Worm (Caenorhabditis elegans) whole organism, late embryonic: ENCODE measurements around the gene C30B5.6.

Experiments
- C08G9.2 ChIP-seq: sonication (generic microtip); optimal IDR thresholded peaks from 2 replicates; lab custom pipeline; 2016; ENCODE audit warnings: mild to moderate bottlenecking, missing genetic modification characterization, moderate library complexity, missing compliant biosample characterization
- K02D7.2 ChIP-seq: sonication (generic microtip); optimal IDR thresholded peaks from 2 replicates; lab custom pipeline; 2017; ENCODE audit warnings: mild to moderate bottlenecking, missing genetic modification characterization, missing compliant biosample characterization
- K09A11.1 ChIP-seq: sonication (generic microtip); optimal IDR thresholded peaks from 2 replicates; lab custom pipeline; 2017; ENCODE audit warnings: antibody characterized with exemption, mild to moderate bottlenecking, missing genetic modification characterization, missing compliant biosample characterization; ENCODE audit not compliant: insufficient read depth
- T23F11.4 ChIP-seq: fragments of 200-800 bp; sonication (Bioruptor generic); optimal IDR thresholded peaks from 2 replicates; lab custom pipeline; 2018; ENCODE audit warnings: mild to moderate bottlenecking, missing genetic modification characterization, missing compliant biosample characterization
- Y22D7AL.16 ChIP-seq: sonication (generic microtip); optimal IDR thresholded peaks from 2 replicates; lab custom pipeline; 2016; ENCODE audit warnings: missing genetic modification characterization, missing compliant biosample characterization
- ahr-1 ChIP-seq: sonication (generic microtip); optimal IDR thresholded peaks from 2 replicates; lab custom pipeline; 2016; ENCODE audit warnings: missing genetic modification characterization, missing compliant biosample characterization
- ceh-18 ChIP-seq: sonication (generic microtip); optimal IDR thresholded peaks from 2 replicates; lab custom pipeline; 2016; ENCODE audit warnings: missing genetic modification characterization, missing compliant biosample characterization
- ceh-19 ChIP-seq: fragments of 200-800 bp; sonication (Bioruptor generic); optimal IDR thresholded peaks from 2 replicates; lab custom pipeline; 2018; ENCODE audit warnings: mild to moderate bottlenecking, missing genetic modification characterization, missing compliant biosample characterization
- ceh-22 ChIP-seq: sonication (generic microtip); optimal IDR thresholded peaks from 2 replicates; lab custom pipeline; 2017; ENCODE audit warnings: missing biosample characterization, missing genetic modification characterization
- ceh-30 ChIP-seq: fragments of 150-350 bp; optimal IDR thresholded peaks from 2 replicates; lab custom pipeline; 2014; ENCODE audit warnings: missing biosample characterization, missing genetic modification characterization
- ceh-34 ChIP-seq: sonication (generic microtip); optimal IDR thresholded peaks from 2 replicates; lab custom pipeline; 2016; ENCODE audit warnings: mild to moderate bottlenecking, missing genetic modification characterization, missing compliant biosample characterization
- ceh-45 ChIP-seq: fragments of 200-800 bp; sonication (Bioruptor generic); IDR thresholded peaks from 2 replicates; pipeline ENCODE4 v1.3.6; 2022; ENCODE audit warnings: missing genetic modification reagents, missing genetic modification characterization, missing compliant biosample characterization
- ceh-48 ChIP-seq: sonication (generic microtip); optimal IDR thresholded peaks from 2 replicates; lab custom pipeline; 2016; ENCODE audit warnings: missing genetic modification characterization, inconsistent platforms, missing compliant biosample characterization
- fax-1 ChIP-seq: sonication (generic microtip); optimal IDR thresholded peaks from 2 replicates; lab custom pipeline; 2016; ENCODE audit warnings: missing genotype, missing genetic modification characterization, missing compliant biosample characterization
- fkh-10 ChIP-seq: fragments of 150-350 bp; optimal IDR thresholded peaks from 2 replicates; lab custom pipeline; 2014; ENCODE audit warnings: missing biosample characterization, missing genetic modification reagents, missing genetic modification characterization
- hlh-13 ChIP-seq: fragments of 200-800 bp; sonication (Bioruptor generic); optimal IDR thresholded peaks from 2 replicates; lab custom pipeline; 2018; ENCODE audit warnings: mild to moderate bottlenecking, missing genetic modification characterization, missing compliant biosample characterization
- hlh-30 ChIP-seq: sonication (generic microtip); optimal IDR thresholded peaks from 2 replicates; lab custom pipeline; 2017; ENCODE audit warnings: antibody characterized with exemption, missing genetic modification characterization, missing compliant biosample characterization; ENCODE audit not compliant: insufficient read depth
- hlh-6 ChIP-seq: sonication (generic microtip); optimal IDR thresholded peaks from 2 replicates; lab custom pipeline; 2016; ENCODE audit warnings: missing genotype, missing genetic modification characterization, missing compliant biosample characterization
- lin-11 ChIP-seq: fragments of 200-800 bp; sonication (Bioruptor generic); optimal IDR thresholded peaks from 2 replicates; lab custom pipeline; 2018; ENCODE audit warnings: mild to moderate bottlenecking, missing genetic modification characterization, missing compliant biosample characterization
- nfya-1 ChIP-seq: sonication (generic microtip); optimal IDR thresholded peaks from 2 replicates; lab custom pipeline; 2017; ENCODE audit warnings: missing genetic modification characterization, mild to moderate bottlenecking, missing compliant biosample characterization, antibody characterized with exemption, moderate library complexity
- nhr-11 ChIP-seq: fragments of 150-350 bp; optimal IDR thresholded peaks from 2 replicates; lab custom pipeline; 2014; ENCODE audit warnings: missing biosample characterization, missing genetic modification characterization
- nhr-232 ChIP-seq: sonication (generic microtip); optimal IDR thresholded peaks from 2 replicates; lab custom pipeline; 2016; ENCODE audit warnings: missing genetic modification characterization, missing compliant biosample characterization
- npax-4 ChIP-seq: sonication (generic microtip); optimal IDR thresholded peaks from 2 replicates; lab custom pipeline; 2016; ENCODE audit warnings: missing genetic modification characterization, missing compliant biosample characterization
- odd-2 ChIP-seq: sonication (generic microtip); optimal IDR thresholded peaks from 2 replicates; lab custom pipeline; 2017; ENCODE audit warnings: antibody characterized with exemption, mild to moderate bottlenecking, missing genetic modification characterization, missing compliant biosample characterization
- rnt-1 ChIP-seq: sonication (generic microtip); optimal IDR thresholded peaks from 2 replicates; lab custom pipeline; 2016; ENCODE audit warnings: missing genetic modification characterization, missing compliant biosample characterization
- sdc-2 ChIP-seq: sonication (generic microtip); optimal IDR thresholded peaks from 2 replicates; lab custom pipeline; 2016; ENCODE audit warnings: missing genotype, missing genetic modification characterization, missing compliant biosample characterization
- sox-2 ChIP-seq: fragments of 200-800 bp; sonication (Bioruptor generic); IDR thresholded peaks from 2 replicates; pipeline ENCODE4 v1.3.6; 2022; ENCODE audit warnings: missing genetic modification reagents, missing genetic modification characterization, missing compliant biosample characterization
- tbx-2 ChIP-seq: sonication (generic microtip); optimal IDR thresholded peaks from 2 replicates; lab custom pipeline; 2016; ENCODE audit warnings: missing genetic modification characterization, missing compliant biosample characterization
- unc-3 ChIP-seq, 2 experiments: fragments of 200-800 bp in 1 of 2; sonication (Bioruptor generic) in 1 of 2; sonication (generic microtip) in 1 of 2; conservative IDR thresholded peaks in 1 of 2; optimal IDR thresholded peaks in 1 of 2; 2 replicates each; pipeline versions ENCODE4 v1.3.6 to Lab custom; 2016 to 2022; ENCODE audit warnings: missing compliant biosample characterization in 2 of 2, missing genetic modification characterization in 2 of 2, missing genetic modification reagents in 1 of 2
- unc-42 ChIP-seq: sonication (generic microtip); optimal IDR thresholded peaks from 2 replicates; lab custom pipeline; 2016; ENCODE audit warnings: missing genotype, missing genetic modification characterization, missing compliant biosample characterization
- zip-5 ChIP-seq: sonication (generic microtip); optimal IDR thresholded peaks from 2 replicates; lab custom pipeline; 2016; ENCODE audit warnings: missing genetic modification characterization, missing compliant biosample characterization

The C30B5.6 gene

DNA sequence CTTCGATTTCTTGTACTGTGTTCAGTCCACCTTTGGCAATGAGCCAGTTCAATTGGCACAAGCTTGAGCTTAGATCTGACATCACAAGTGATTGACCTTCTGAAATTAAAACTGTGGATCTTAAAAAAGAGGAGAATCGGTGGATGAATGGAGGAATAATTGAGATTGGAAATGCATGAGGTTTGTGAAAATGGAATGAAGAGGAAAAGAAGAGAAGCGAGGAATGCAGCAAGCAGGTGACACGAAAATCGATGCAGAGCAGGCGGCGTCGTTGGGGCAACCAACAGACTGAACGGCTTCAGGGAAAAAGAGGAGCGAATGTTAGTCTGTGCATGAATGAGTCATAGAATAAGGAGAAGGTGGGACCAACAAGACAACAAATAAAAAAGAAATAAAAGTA, 31.2 kb downstream of the C30B5.6 start, which contains the start of gene fkh-8:
Gene fkh-8, minus strand, starts transcription at position 101 of the 400 bp plus-strand sequence.
- TF ChIP-seq C08G9.2 (no peak), tbx-2 (tag; lab: Kevin White, UChicago) (no peak), ceh-48 (tag; lab: Kevin White, UChicago) (peak; percentile 64), hlh-30 (tag; lab: Kevin White, UChicago) (peak; percentile 2)

DNA sequence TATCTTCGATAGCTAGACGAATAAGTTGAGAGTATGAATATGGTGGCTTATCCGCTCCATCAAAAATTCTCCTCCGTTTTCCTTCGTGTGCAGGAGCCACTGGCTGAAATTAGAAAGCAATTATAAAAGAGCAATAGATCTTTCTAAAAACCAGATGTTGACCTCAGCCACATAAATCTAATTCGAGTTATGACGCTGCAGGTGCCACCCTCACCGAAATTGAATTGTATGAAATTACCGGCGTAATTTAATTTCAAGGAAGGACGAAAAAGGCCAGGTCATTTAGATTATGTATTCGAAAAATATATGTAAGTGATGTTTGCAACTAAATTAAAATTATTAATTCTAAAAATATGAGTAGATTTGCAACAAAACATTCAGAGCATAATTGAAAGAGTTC, 31.7 kb downstream of the C30B5.6 start:
- TF ChIP-seq ceh-30 (tag; lab: Kevin White, UChicago) (no peak), unc-42 (tag; lab: Kevin White, UChicago) (peak; percentile 73), ahr-1 (tag; lab: Kevin White, UChicago) (no peak)

DNA sequence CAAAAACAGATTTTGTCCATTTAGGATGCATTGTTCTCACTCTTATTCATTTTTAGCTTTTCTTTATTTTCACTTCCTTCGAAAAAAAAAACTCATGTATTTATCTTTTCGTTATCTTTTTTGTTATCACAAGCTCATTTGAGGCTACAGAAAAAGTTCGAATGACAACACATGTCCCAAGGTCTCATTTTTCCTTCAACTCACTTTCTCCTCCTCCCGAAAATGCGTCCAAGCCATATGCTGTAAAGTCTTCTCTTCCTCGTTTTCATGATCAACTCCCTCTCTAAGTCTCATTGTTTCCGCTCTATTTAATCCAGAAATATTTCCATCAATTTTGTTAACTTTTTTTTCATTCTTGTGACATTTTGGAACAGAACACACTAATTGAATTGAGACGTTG, 41.1 kb downstream of the C30B5.6 start:
- TF ChIP-seq ceh-18 (tag; lab: Kevin White, UChicago) (peak; percentile 26), sox-2 (GFP tag; lab: Robert Waterston, UW) (no peak)
- TF ChIP-seq, all 69 proteins: peak for 1

ce11 chrII:6180552-6180951, 41.9 kb downstream of the C30B5.6 start:
- TF ChIP-seq ceh-45 (no peak), lin-11 (tag; lab: Kevin White, UChicago) (no peak), nfya-1 (tag; lab: Kevin White, UChicago) (no peak), npax-4 (tag; lab: Kevin White, UChicago) (no peak), fax-1 (tag; lab: Kevin White, UChicago) (no peak), sdc-2 (no peak), hlh-13 (no peak), ceh-22 (tag; lab: Kevin White, UChicago) (no peak), fkh-10 (GFP tag; lab: Kevin White, UChicago) (no peak), rnt-1 (tag; lab: Kevin White, UChicago) (no peak)

DNA sequence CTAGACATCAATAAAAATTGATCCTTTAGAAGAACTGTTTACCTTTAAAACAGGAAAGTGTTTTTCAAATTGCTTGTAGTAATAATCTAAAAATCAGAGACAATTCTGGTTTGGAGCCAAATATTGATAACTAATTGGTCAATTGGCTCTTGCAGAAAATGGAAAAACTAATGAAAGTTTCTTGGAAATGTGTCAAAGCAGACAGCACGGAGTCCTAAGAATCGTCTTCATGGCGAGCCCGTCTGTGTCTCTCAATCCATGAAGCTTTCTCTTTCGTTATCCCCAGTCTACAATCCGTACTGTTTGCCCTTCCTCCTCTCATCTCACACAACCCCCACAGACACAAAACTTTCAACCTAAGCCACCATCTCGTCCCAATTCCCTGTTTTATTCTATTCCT, 42.9 kb downstream of the C30B5.6 start, which contains the start of gene F40H3.1:
Gene F40H3.1, plus strand, starts transcription at position 301 of the 400 bp plus-strand sequence.
- TF ChIP-seq hlh-6 (tag; lab: Kevin White, UChicago) (no peak), hlh-13 (no peak), K09A11.1 (tag; lab: Kevin White, UChicago) (no peak)
- TF ChIP-seq, all 69 proteins: peak for 0

- TF ChIP-seq zip-5 (tag; lab: Kevin White, UChicago) = no peak
- TF ChIP-seq odd-2 = no peak
- no peak for TF ChIP-seq ceh-19 (GFP tag; lab: Kevin White, UChicago)
- no peak for TF ChIP-seq ceh-34 (tag; lab: Kevin White, UChicago)
- TF ChIP-seq T23F11.4 (GFP tag; lab: Kevin White, UChicago) = no peak
- TF ChIP-seq K02D7.2 (tag; lab: Kevin White, UChicago) = no peak
- no peak for TF ChIP-seq Y22D7AL.16 (tag; lab: Kevin White, UChicago)
- no peak for TF ChIP-seq C08G9.2
- TF ChIP-seq nhr-232 (tag; lab: Kevin White, UChicago) = no peak
- no peak for TF ChIP-seq hlh-13
- TF ChIP-seq nhr-11 (tag; lab: Kevin White, UChicago) = no peak
- TF ChIP-seq unc-3 (GFP tag; conservative IDR thresholded peaks at IDR 0.05; lab: Robert Waterston, UW) = no peak
- TF ChIP-seq unc-3 (tag; optimal IDR thresholded peaks at IDR 0.05; lab: Kevin White, UChicago) = no peak
- TF ChIP-seq, all 69 proteins: peak for 0
Measured at ce11 chrII:6178743-6179129, 43.7 kb downstream of the C30B5.6 start.
